Worm (Caenorhabditis elegans): Measurements from ENCODE around the gene lias-1.

The lias-1 gene

ce11 chrIII:3539499-3539898, 34.6 kb upstream of the lias-1 start:
- no peak for TF ChIP-seq unc-42 (tag; optimal IDR thresholded peaks at IDR 0.05)
- TF ChIP-seq che-1 (tag; optimal IDR thresholded peaks at IDR 0.05) = no peak
- no peak for TF ChIP-seq ama-1 (optimal IDR thresholded peaks at IDR 0.05)
- no peak for TF ChIP-seq pha-4 (tag; optimal IDR thresholded peaks at IDR 0.05)
- TF ChIP-seq syd-9 (tag; optimal IDR thresholded peaks at IDR 0.05) = no peak
- no peak for TF ChIP-seq lin-11 (tag; optimal IDR thresholded peaks at IDR 0.05)
- no peak for TF ChIP-seq ceh-2 (tag; optimal IDR thresholded peaks at IDR 0.05)
- TF ChIP-seq gmeb-2 (tag; optimal IDR thresholded peaks at IDR 0.05) = no peak
- TF ChIP-seq sox-2 (GFP tag; IDR thresholded peaks at IDR 0.05) = no peak
- no peak for TF ChIP-seq unc-3 (GFP tag; conservative IDR thresholded peaks at IDR 0.05)
- TF ChIP-seq unc-3 (tag; optimal IDR thresholded peaks at IDR 0.05) = no peak
- TF ChIP-seq ceh-34 (tag; optimal IDR thresholded peaks at IDR 0.05) = no peak
- no peak for TF ChIP-seq hlh-6 (tag; optimal IDR thresholded peaks at IDR 0.05)

ce11 chrIII:3537401-3537800, 32.5 kb upstream of the lias-1 start, which contains the start of gene cfap-20:
Gene cfap-20 (minus strand): TSS chrIII:3537501.
- TF ChIP-seq fax-1 (tag; optimal IDR thresholded peaks at IDR 0.05) (no peak), unc-55 (GFP tag; optimal IDR thresholded peaks at IDR 0.05) (no peak), sdc-2 (tag; optimal IDR thresholded peaks at IDR 0.05) (no peak), C08G9.2 (tag; optimal IDR thresholded peaks at IDR 0.05) (no peak), pros-1 (tag; optimal IDR thresholded peaks at IDR 0.05) (no peak)

ce11 chrIII:3534185-3534584, 29.3 kb upstream of the lias-1 start:
- TF ChIP-seq fax-1 (tag; optimal IDR thresholded peaks at IDR 0.05) = no peak

- peak; percentile 4 for TF ChIP-seq dve-1 (tag; optimal IDR thresholded peaks at IDR 0.05)
- TF ChIP-seq rnt-1 (tag; optimal IDR thresholded peaks at IDR 0.05) = peak; percentile 35
- peak; percentile 87 for TF ChIP-seq unc-55 (GFP tag; optimal IDR thresholded peaks at IDR 0.05)
- TF ChIP-seq ceh-48 (tag; optimal IDR thresholded peaks at IDR 0.05) = peak; percentile 72
- TF ChIP-seq ceh-14 (tag; optimal IDR thresholded peaks at IDR 0.05) = no peak
- peak; percentile 68 for TF ChIP-seq ref-2 (tag; optimal IDR thresholded peaks at IDR 0.05)
- no peak for TF ChIP-seq hlh-6 (tag; optimal IDR thresholded peaks at IDR 0.05)
- peak; percentile 69 for TF ChIP-seq tbx-2 (tag; optimal IDR thresholded peaks at IDR 0.05)
- peak; percentile 63 for TF ChIP-seq hlh-30 (tag; optimal IDR thresholded peaks at IDR 0.05; ENCODE audit: insufficient read depth)
- TF ChIP-seq zip-5 (tag; optimal IDR thresholded peaks at IDR 0.05) = no peak
- peak; percentile 82 for TF ChIP-seq nfya-1 (tag; optimal IDR thresholded peaks at IDR 0.05)
- TF ChIP-seq ceh-31 (tag; optimal IDR thresholded peaks at IDR 0.05) = peak; percentile 87
- TF ChIP-seq ceh-34 (tag; optimal IDR thresholded peaks at IDR 0.05) = peak; percentile 21
- peak; percentile 20 for TF ChIP-seq ceh-18 (tag; optimal IDR thresholded peaks at IDR 0.05)
- peak; percentile 61 for TF ChIP-seq pax-1 (tag; optimal IDR thresholded peaks at IDR 0.05)
- no peak for TF ChIP-seq tbx-7 (tag; optimal IDR thresholded peaks at IDR 0.05)
- peak; percentile 68 for TF ChIP-seq unc-42 (tag; optimal IDR thresholded peaks at IDR 0.05)
Observed at ce11 chrIII:3532035-3532434, 27.1 kb upstream of the lias-1 start.

- TF ChIP-seq che-1 (tag; optimal IDR thresholded peaks at IDR 0.05) = no peak
- TF ChIP-seq Y22D7AL.16 (tag; optimal IDR thresholded peaks at IDR 0.05) = no peak
- no peak for TF ChIP-seq zip-5 (tag; optimal IDR thresholded peaks at IDR 0.05)
- TF ChIP-seq ztf-16 (tag; optimal IDR thresholded peaks at IDR 0.05) = no peak
- TF ChIP-seq hlh-8 (tag; optimal IDR thresholded peaks at IDR 0.05) = no peak
- no peak for TF ChIP-seq ceh-22 (tag; optimal IDR thresholded peaks at IDR 0.05)
- TF ChIP-seq ama-1 (optimal IDR thresholded peaks at IDR 0.05) = no peak
- no peak for TF ChIP-seq sdc-2 (tag; optimal IDR thresholded peaks at IDR 0.05)
Observed at ce11 chrIII:3529744-3530208, 24.9 kb upstream of the lias-1 start, which contains the start of gene pitp-1. Gene pitp-1 (minus strand): TSS chrIII:3529794.
